Fruit fly (Drosophila melanogaster) whole organism, embryonic: ENCODE data around the gene MESR3.

Experiments
- Aef1 ChIP-seq: fragments of 200-800 bp; sonication (Bioruptor generic); IDR thresholded peaks from 3 replicates; pipeline ENCODE4 v1.3.6; 2022; ENCODE audit warnings: missing biosample characterization, missing genetic modification characterization
- CG10147 ChIP-seq: fragments of 200-800 bp; sonication (Bioruptor generic); optimal IDR thresholded peaks from 2 replicates; lab custom pipeline; 2019; ENCODE audit warnings: missing biosample characterization, mild to moderate bottlenecking, missing genetic modification characterization, moderate library complexity
- CG10274 ChIP-seq: fragments of 200-800 bp; sonication (Bioruptor generic); optimal IDR thresholded peaks from 3 replicates; lab custom pipeline; 2017; ENCODE audit warnings: missing biosample characterization, mild to moderate bottlenecking, missing genetic modification characterization
- CG10431 ChIP-seq: fragments of 200-800 bp; sonication (Bioruptor generic); optimal IDR thresholded peaks from 3 replicates; lab custom pipeline; 2018; ENCODE audit warnings: missing biosample characterization, mild to moderate bottlenecking, missing genetic modification characterization
- CG11398 ChIP-seq: fragments of 200-800 bp; sonication (Bioruptor generic); optimal IDR thresholded peaks from 2 replicates; lab custom pipeline; 2016; ENCODE audit warnings: missing biosample characterization, missing genetic modification characterization
- CG12219 ChIP-seq: fragments of 200-800 bp; sonication (Bioruptor generic); optimal IDR thresholded peaks from 3 replicates; lab custom pipeline; 2018; ENCODE audit warnings: missing biosample characterization, mild to moderate bottlenecking, missing genetic modification characterization
- CG13424 ChIP-seq: fragments of 200-800 bp; sonication (Bioruptor generic); optimal IDR thresholded peaks from 2 replicates; lab custom pipeline; 2019; ENCODE audit warnings: missing biosample characterization, mild to moderate bottlenecking, missing genetic modification characterization, moderate library complexity
- CG15269 ChIP-seq: fragments of 200-800 bp; sonication (Bioruptor generic); optimal IDR thresholded peaks from 2 replicates; lab custom pipeline; 2018; ENCODE audit warnings: missing biosample characterization, mild to moderate bottlenecking, missing genetic modification characterization, moderate library complexity
- CG17385 ChIP-seq: fragments of 200-800 bp; sonication (Bioruptor generic); optimal IDR thresholded peaks from 3 replicates; lab custom pipeline; 2018; ENCODE audit warnings: missing biosample characterization, mild to moderate bottlenecking, missing genetic modification characterization
- CG18599 ChIP-seq: fragments of 200-800 bp; sonication (Bioruptor generic); optimal IDR thresholded peaks from 3 replicates; lab custom pipeline; 2017; ENCODE audit warnings: missing biosample characterization, missing genetic modification characterization, mild to moderate bottlenecking, moderate library complexity, missing genetic modification reagents
- CG31388 ChIP-seq: fragments of 200-800 bp; sonication (Bioruptor generic); optimal IDR thresholded peaks from 2 replicates; lab custom pipeline; 2016; ENCODE audit warnings: missing biosample characterization, missing genetic modification characterization
- CG32532 ChIP-seq: fragments of 200-800 bp; sonication (Bioruptor generic); IDR thresholded peaks from 2 replicates; pipeline ENCODE4 v1.3.6; 2022; ENCODE audit warnings: missing biosample characterization, missing genetic modification characterization
- CG3847 ChIP-seq: fragments of 200-800 bp; sonication (Bioruptor generic); IDR thresholded peaks from 2 replicates; pipeline ENCODE4 v1.3.6; 2022; ENCODE audit warnings: missing biosample characterization, missing genetic modification characterization
- CG43689 ChIP-seq: fragments of 200-800 bp; sonication (Bioruptor generic); IDR thresholded peaks from 2 replicates; pipeline ENCODE4 v1.3.6; 2022; ENCODE audit warnings: missing biosample characterization, missing genetic modification characterization
- CG4404 ChIP-seq: fragments of 200-800 bp; sonication (Bioruptor generic); IDR thresholded peaks from 2 replicates; pipeline ENCODE4 v1.3.6; 2022; ENCODE audit warnings: missing biosample characterization, missing genetic modification characterization
- CG6254 ChIP-seq: fragments of 200-800 bp; sonication (Bioruptor generic); optimal IDR thresholded peaks from 3 replicates; lab custom pipeline; 2017; ENCODE audit warnings: mild to moderate bottlenecking, missing biosample characterization, missing genetic modification reagents, missing genetic modification characterization
- CG7987 ChIP-seq: fragments of 200-800 bp; sonication (Bioruptor generic); optimal IDR thresholded peaks from 2 replicates; lab custom pipeline; 2018; ENCODE audit warnings: missing biosample characterization, mild to moderate bottlenecking, missing genetic modification characterization, moderate library complexity
- CG8290 ChIP-seq, 3 experiments: fragments of 200-800 bp; sonication (Bioruptor generic); optimal IDR thresholded peaks; 2 replicates each; lab custom pipeline; 2016 to 2019; ENCODE audit warnings: missing biosample characterization in 3 of 3, missing genetic modification characterization in 3 of 3, mild to moderate bottlenecking in 2 of 3, moderate library complexity in 1 of 3
- Chrac-16 ChIP-seq: fragments of 200-800 bp; sonication (Bioruptor generic); optimal IDR thresholded peaks from 3 replicates; lab custom pipeline; 2016; ENCODE audit warnings: missing biosample characterization, missing genetic modification characterization
- D19B ChIP-seq: fragments of 200-800 bp; sonication (Bioruptor generic); optimal IDR thresholded peaks from 2 replicates; lab custom pipeline; 2017; ENCODE audit warnings: missing biosample characterization, mild to moderate bottlenecking, missing genetic modification characterization
- Dad ChIP-seq: fragments of 200-800 bp; sonication (Bioruptor generic); optimal IDR thresholded peaks from 3 replicates; lab custom pipeline; 2016; ENCODE audit warnings: missing biosample characterization, missing genetic modification characterization
- Dip2 ChIP-seq: fragments of 200-800 bp; sonication (Bioruptor generic); IDR thresholded peaks from 2 replicates; pipeline ENCODE4 v1.3.6; 2022; ENCODE audit warnings: missing biosample characterization, missing genetic modification characterization
- Doc2 ChIP-seq: fragments of 200-800 bp; sonication (Bioruptor generic); IDR thresholded peaks from 2 replicates; pipeline ENCODE4 v1.3.6; 2022; ENCODE audit warnings: missing biosample characterization, missing genetic modification characterization
- Ets65A ChIP-seq: fragments of 200-800 bp; sonication (Bioruptor generic); peaks from one replicate; lab custom pipeline; 2016; ENCODE audit warnings: missing biosample characterization, missing genetic modification characterization
- HLH54F ChIP-seq: fragments of 200-800 bp; sonication (Bioruptor generic); optimal IDR thresholded peaks from 3 replicates; lab custom pipeline; 2016; ENCODE audit warnings: missing biosample characterization, missing genetic modification characterization
- Hr39 ChIP-seq: fragments of >200 bp; optimal IDR thresholded peaks from 2 replicates; lab custom pipeline; 2017
- NFAT ChIP-seq: fragments of 200-800 bp; sonication (Bioruptor generic); IDR thresholded peaks from 2 replicates; pipeline ENCODE4 v1.3.6; 2022; ENCODE audit warnings: missing biosample characterization, missing genetic modification characterization
- Ravus ChIP-seq: fragments of 200-800 bp; sonication (Bioruptor generic); IDR thresholded peaks from 2 replicates; pipeline ENCODE4 v1.3.6; 2022; ENCODE audit warnings: missing biosample characterization, missing genetic modification characterization
- Sox100B ChIP-seq: fragments of 200-800 bp; sonication (Bioruptor generic); optimal IDR thresholded peaks from 3 replicates; lab custom pipeline; 2018; ENCODE audit warnings: missing biosample characterization, mild to moderate bottlenecking, missing genetic modification characterization
- Taf1 ChIP-seq: fragments of 200-800 bp; sonication (Bioruptor generic); IDR thresholded peaks from 2 replicates; pipeline ENCODE4 v1.3.6; 2022; ENCODE audit warnings: missing biosample characterization, missing genetic modification characterization
- Xbp1 ChIP-seq: fragments of 200-800 bp; sonication (Bioruptor generic); optimal IDR thresholded peaks from 3 replicates; lab custom pipeline; 2016; ENCODE audit warnings: missing biosample characterization, mild to moderate bottlenecking, missing genetic modification characterization
- YL-1 ChIP-seq: fragments of 200-800 bp; sonication (Bioruptor generic); optimal IDR thresholded peaks from 3 replicates; lab custom pipeline; 2017; ENCODE audit warnings: missing biosample characterization, mild to moderate bottlenecking, missing genetic modification characterization
- ac ChIP-seq: fragments of 200-800 bp; sonication (Bioruptor generic); optimal IDR thresholded peaks from 3 replicates; lab custom pipeline; 2017; ENCODE audit warnings: missing biosample characterization, mild to moderate bottlenecking, missing genetic modification characterization
- bab2 ChIP-seq: fragments of 200-800 bp; sonication (Bioruptor generic); optimal IDR thresholded peaks from 2 replicates; lab custom pipeline; 2016; ENCODE audit warnings: missing biosample characterization, missing genetic modification characterization
- dan ChIP-seq: fragments of 200-800 bp; sonication (Bioruptor generic); IDR thresholded peaks from 2 replicates; pipeline ENCODE4 v1.3.6; 2022; ENCODE audit warnings: missing biosample characterization, missing genetic modification characterization
- eve ChIP-seq, 2 experiments: fragments of >200 bp; optimal IDR thresholded peaks; 2 replicates each; lab custom pipeline; 2017; ENCODE audit warnings: missing biosample characterization in 2 of 2, missing genetic modification characterization in 2 of 2
- exex ChIP-seq: fragments of 200-800 bp; sonication (Bioruptor generic); optimal IDR thresholded peaks from 4 replicates; lab custom pipeline; 2018; ENCODE audit warnings: missing biosample characterization, mild to moderate bottlenecking, missing genetic modification characterization, moderate library complexity
- fu2 ChIP-seq: fragments of 200-800 bp; sonication (Bioruptor generic); optimal IDR thresholded peaks from 2 replicates; lab custom pipeline; 2016; ENCODE audit warnings: missing biosample characterization, missing genetic modification characterization
- gce ChIP-seq: fragments of 200-800 bp; sonication (Bioruptor generic); IDR thresholded peaks from 3 replicates; pipeline ENCODE4 v1.3.6; 2022; ENCODE audit warnings: missing biosample characterization, missing genetic modification characterization
- gsb-n ChIP-seq: fragments of 200-800 bp; sonication (Bioruptor generic); optimal IDR thresholded peaks from 3 replicates; lab custom pipeline; 2018; ENCODE audit warnings: missing biosample characterization, mild to moderate bottlenecking, missing genetic modification characterization
- insv ChIP-seq, 2 experiments: fragments of 200-800 bp; sonication (Bioruptor generic); optimal IDR thresholded peaks; 3 replicates each; lab custom pipeline; 2016 to 2018; ENCODE audit warnings: missing biosample characterization in 2 of 2, missing genetic modification characterization in 2 of 2
- lmd ChIP-seq: fragments of 200-800 bp; sonication (Bioruptor generic); IDR thresholded peaks from 2 replicates; pipeline ENCODE4 v1.3.6; 2022; ENCODE audit warnings: missing biosample characterization, missing genetic modification characterization
- onecut ChIP-seq: fragments of 200-800 bp; sonication (Bioruptor generic); IDR thresholded peaks from 2 replicates; pipeline ENCODE4 v1.3.6; 2022; ENCODE audit warnings: missing biosample characterization, missing genetic modification characterization
- pan ChIP-seq, 4 experiments: fragments of >200 bp in 3 of 4; fragments of 200-800 bp in 1 of 4; sonication (Bioruptor generic) in 1 of 4; optimal IDR thresholded peaks in 3 of 4; IDR thresholded peaks in 1 of 4; 2 replicates each; pipeline versions ENCODE4 v1.3.6 to Lab custom; 2017 to 2022; ENCODE audit warnings: missing biosample characterization in 2 of 4, missing genetic modification characterization in 2 of 4, mixed read lengths in 1 of 4
- slbo ChIP-seq: fragments of 200-800 bp; sonication (Bioruptor generic); IDR thresholded peaks from 2 replicates; pipeline ENCODE4 v1.3.6; 2022; ENCODE audit warnings: missing biosample characterization, missing genetic modification characterization
- unc-4 ChIP-seq: fragments of 200-800 bp; sonication (Bioruptor generic); IDR thresholded peaks from 2 replicates; pipeline ENCODE4 v1.3.6; 2022; ENCODE audit warnings: missing biosample characterization, missing genetic modification characterization; ENCODE audit not compliant: partially characterized antibody
- vfl ChIP-seq: fragments of 200-800 bp; sonication (Bioruptor generic); optimal IDR thresholded peaks from 2 replicates; lab custom pipeline; 2016; ENCODE audit warnings: missing biosample characterization, missing genetic modification characterization
- zen2 ChIP-seq: fragments of 200-800 bp; sonication (Bioruptor generic); IDR thresholded peaks from 3 replicates; pipeline ENCODE4 v1.3.6; 2022; ENCODE audit warnings: missing biosample characterization, missing genetic modification characterization; ENCODE audit not compliant: partially characterized antibody

The MESR3 gene

dm6 chr2L:18693877-18694723 is 77.0 kb downstream of the MESR3 start (continued):
- TF ChIP-seq CG10274 (GFP tag; lab: Kevin White, UChicago) = peak; percentile 42
- peak; percentile 25 for TF ChIP-seq exex (tag; lab: Kevin White, UChicago)
- no peak for TF ChIP-seq pan (optimal IDR thresholded peaks at IDR 0.05; lab: Kevin White, UChicago)
- peak in 1 of 2 experiments; percentile 78 for TF ChIP-seq pan (GFP tag; optimal IDR thresholded peaks at IDR 0.05 in 1 of 2, IDR thresholded peaks at IDR 0.05 in 1 of 2)
- peak; percentile 71 for TF ChIP-seq CG18599
- peak; percentile 76 for TF ChIP-seq NFAT (GFP tag; lab: Robert Waterston, UW)
- TF ChIP-seq CG10147 (GFP tag; lab: Kevin White, UChicago) = peak; percentile 14
- TF ChIP-seq ac (GFP tag; lab: Kevin White, UChicago) = no peak
- peak; percentile 55 for TF ChIP-seq fu2 (GFP tag; lab: Kevin White, UChicago)
- TF ChIP-seq CG11398 (GFP tag; lab: Kevin White, UChicago) = peak; percentile 19
- TF ChIP-seq Doc2 (GFP tag; lab: Robert Waterston, UW) = no peak
- 0 out of 2 replicates have a peak, but pooled peaks have one; percentile 13 for TF ChIP-seq CG3847
- TF ChIP-seq Taf1 (GFP tag; lab: Robert Waterston, UW) = no peak
- peak; percentile 76; the same call in 2 of the 3 replicates for TF ChIP-seq gce
- TF ChIP-seq slbo = peak; percentile 73
- peak; percentile 60 for TF ChIP-seq CG13424
- TF ChIP-seq eve (GFP tag; optimal IDR thresholded peaks at IDR 0.05; lab: Kevin White, UChicago) = no peak
- peak; percentile 47 for TF ChIP-seq CG6254
- TF ChIP-seq dan (GFP tag; lab: Robert Waterston, UW) = no peak
- TF ChIP-seq CG7987 (GFP tag; lab: Kevin White, UChicago) = peak; percentile 75
- peak; percentile 83 for TF ChIP-seq D19B (GFP tag; lab: Kevin White, UChicago)
- TF ChIP-seq Dip2 = no peak
- TF ChIP-seq CG31388 (GFP tag; lab: Kevin White, UChicago) = peak; percentile 35
- peak; percentile 55 for TF ChIP-seq lmd (GFP tag; lab: Robert Waterston, UW)
- TF ChIP-seq CG15269 = peak; percentile 45
- no peak for TF ChIP-seq insv (GFP tag; optimal IDR thresholded peaks at IDR 0.05; lab: Kevin White, UChicago)
- TF ChIP-seq Sox100B = peak; percentile 28
- TF ChIP-seq CG43689 (GFP tag; lab: Robert Waterston, UW) = peak; percentile 70
- TF ChIP-seq zen2 = no peak
- no peak for TF ChIP-seq gsb-n (tag; lab: Kevin White, UChicago)
- TF ChIP-seq Aef1 (GFP tag; lab: Robert Waterston, UW) = peak; percentile 78
- TF ChIP-seq Hr39 (lab: Kevin White, UChicago) = no peak
- TF ChIP-seq CG10431 (GFP tag; lab: Kevin White, UChicago) = no peak
- peak; percentile 12 for TF ChIP-seq YL-1 (GFP tag; lab: Kevin White, UChicago)
- TF ChIP-seq Ravus (GFP tag; lab: Robert Waterston, UW) = no peak
- TF ChIP-seq Ets65A = peak; percentile 89
- peak; percentile 53 for TF ChIP-seq HLH54F (GFP tag; lab: Kevin White, UChicago)
- TF ChIP-seq Xbp1 (GFP tag; lab: Kevin White, UChicago) = peak; percentile 70
- peak; percentile 58 for TF ChIP-seq CG12219 (GFP tag; lab: Kevin White, UChicago)
- TF ChIP-seq CG32532 (GFP tag; lab: Robert Waterston, UW) = peak; percentile 73
- TF ChIP-seq bab2 (GFP tag; lab: Kevin White, UChicago) = peak; percentile 51
- TF ChIP-seq unc-4 (GFP tag; lab: Robert Waterston, UW) = no peak
- peak; percentile 97 for TF ChIP-seq CG17385 (GFP tag; lab: Kevin White, UChicago)
- TF ChIP-seq vfl (GFP tag; lab: Kevin White, UChicago) = peak; percentile 1
- TF ChIP-seq Chrac-16 (GFP tag; lab: Kevin White, UChicago) = peak; percentile 67
- TF ChIP-seq CG4404 (GFP tag; lab: Robert Waterston, UW) = no peak
- TF ChIP-seq CG8290 (GFP tag; optimal IDR thresholded peaks at IDR 0.05; lab: Kevin White, UChicago) = peak; percentile 24
- TF ChIP-seq CG8290 (tag; optimal IDR thresholded peaks at IDR 0.05; lab: Kevin White, UChicago) = peak in 1 of 2 experiments; percentile 60
- peak; percentile 24; the same call in 1 of the 2 replicates for TF ChIP-seq onecut (GFP tag; lab: Robert Waterston, UW)
- TF ChIP-seq Dad (GFP tag; lab: Kevin White, UChicago) = peak; percentile 49
